Worm (Caenorhabditis elegans) whole organism, L1 larva: Measurements from ENCODE around the gene cpr-1.

Source experiments
- C04F5.9 ChIP-seq: sonication (generic microtip); optimal IDR thresholded peaks from 2 replicates; lab custom pipeline; 2016; ENCODE audit warnings: missing genetic modification characterization, missing compliant biosample characterization
- F16B12.6 ChIP-seq: fragments of 150-350 bp; optimal IDR thresholded peaks from 2 replicates; lab custom pipeline; 2014; ENCODE audit warnings: missing biosample characterization, missing genetic modification characterization
- Y116A8C.19 ChIP-seq: sonication (generic microtip); optimal IDR thresholded peaks from 2 replicates; lab custom pipeline; 2016; ENCODE audit warnings: missing compliant biosample characterization, missing genetic modification characterization, borderline replicate concordance
- aly-2 ChIP-seq: fragments of 150-350 bp; optimal IDR thresholded peaks from 2 replicates; lab custom pipeline; 2014; ENCODE audit warnings: missing biosample characterization, missing genetic modification characterization
- ama-1 ChIP-seq: fragments of 150-350 bp; optimal IDR thresholded peaks from 2 replicates; lab custom pipeline; 2014
- blmp-1 ChIP-seq: fragments of 150-350 bp; optimal IDR thresholded peaks from 2 replicates; lab custom pipeline; 2014; ENCODE audit warnings: missing biosample characterization, missing genetic modification characterization
- ceh-63 ChIP-seq: fragments of 200-800 bp; sonication (Bioruptor generic); optimal IDR thresholded peaks from 2 replicates; lab custom pipeline; 2018; ENCODE audit warnings: mild to moderate bottlenecking, missing genetic modification characterization, missing compliant biosample characterization
- ceh-8 ChIP-seq: fragments of 200-800 bp; sonication (Bioruptor generic); optimal IDR thresholded peaks from 2 replicates; lab custom pipeline; 2018; ENCODE audit warnings: mild to moderate bottlenecking, missing genetic modification characterization, moderate library complexity, missing compliant biosample characterization
- ceh-90 ChIP-seq: sonication (generic microtip); optimal IDR thresholded peaks from 2 replicates; lab custom pipeline; 2016; ENCODE audit warnings: missing genetic modification characterization, missing compliant biosample characterization
- ces-1 ChIP-seq: fragments of 150-350 bp; optimal IDR thresholded peaks from 2 replicates; lab custom pipeline; 2014; ENCODE audit warnings: missing biosample characterization, missing genetic modification reagents, missing genetic modification characterization
- dpl-1 ChIP-seq, 3 experiments: fragments of 150-350 bp in 2 of 3; sonication (generic microtip) in 1 of 3; optimal IDR thresholded peaks; 2 replicates each; lab custom pipeline; 2014 to 2017; ENCODE audit warnings: missing biosample characterization in 3 of 3, missing genetic modification characterization in 3 of 3, missing genetic modification reagents in 3 of 3
- dsc-1 ChIP-seq: sonication (generic microtip); optimal IDR thresholded peaks from 2 replicates; lab custom pipeline; 2016; ENCODE audit warnings: mild to moderate bottlenecking, missing genetic modification characterization, missing compliant biosample characterization
- efl-3 ChIP-seq: fragments of 200-800 bp; sonication (Bioruptor generic); optimal IDR thresholded peaks from 2 replicates; lab custom pipeline; 2018; ENCODE audit warnings: mild to moderate bottlenecking, missing genetic modification characterization, missing compliant biosample characterization
- egl-13 ChIP-seq: sonication (generic microtip); optimal IDR thresholded peaks from 2 replicates; lab custom pipeline; 2016; ENCODE audit warnings: missing genotype, missing genetic modification reagents, missing genetic modification characterization, missing compliant biosample characterization
- elt-3 ChIP-seq, 6 experiments: fragments of 150-350 bp in 1 of 6; sonication (generic microtip); optimal IDR thresholded peaks; 2 replicates each; lab custom pipeline; 2017 to 2018; ENCODE audit warnings: missing biosample characterization in 6 of 6, missing genetic modification characterization in 6 of 6, inconsistent platforms in 1 of 6
- ets-5 ChIP-seq: fragments of 200-800 bp; sonication (Bioruptor generic); IDR thresholded peaks from 2 replicates; pipeline ENCODE4 v1.3.6; 2022; ENCODE audit warnings: missing genetic modification characterization, missing compliant biosample characterization
- fkh-4 ChIP-seq: sonication (generic microtip); optimal IDR thresholded peaks from 2 replicates; lab custom pipeline; 2016; ENCODE audit warnings: missing compliant biosample characterization, missing genetic modification characterization, borderline replicate concordance
- fkh-8 ChIP-seq: sonication (generic microtip); optimal IDR thresholded peaks from 2 replicates; lab custom pipeline; 2016; ENCODE audit warnings: mild to moderate bottlenecking, missing genetic modification characterization, missing compliant biosample characterization
- fos-1 ChIP-seq: fragments of 150-350 bp; optimal IDR thresholded peaks from 2 replicates; lab custom pipeline; 2014; ENCODE audit warnings: missing biosample characterization, missing genetic modification characterization
- grh-1 ChIP-seq: fragments of 200-800 bp; sonication (Bioruptor generic); IDR thresholded peaks from 2 replicates; pipeline ENCODE4 v1.3.6; 2022; ENCODE audit warnings: missing genetic modification reagents, missing genetic modification characterization, missing compliant biosample characterization
- hlh-17 ChIP-seq: fragments of 200-800 bp; sonication (Bioruptor generic); optimal IDR thresholded peaks from 2 replicates; lab custom pipeline; 2018; ENCODE audit warnings: missing genetic modification characterization, mild to moderate bottlenecking, missing compliant biosample characterization, moderate library complexity, borderline replicate concordance
- hpl-2 ChIP-seq: fragments of 150-350 bp; optimal IDR thresholded peaks from 2 replicates; lab custom pipeline; 2014; ENCODE audit warnings: missing biosample characterization, missing genetic modification reagents, missing genetic modification characterization
- irx-1 ChIP-seq: sonication (generic microtip); optimal IDR thresholded peaks from 2 replicates; lab custom pipeline; 2016; ENCODE audit warnings: missing genetic modification characterization, missing compliant biosample characterization
- isw-1 ChIP-seq: fragments of 200-800 bp; sonication (Bioruptor generic); IDR thresholded peaks from 2 replicates; pipeline ENCODE4 v1.3.6; 2022; ENCODE audit warnings: missing genetic modification characterization, missing compliant biosample characterization
- lin-13 ChIP-seq: fragments of 150-350 bp; optimal IDR thresholded peaks from 2 replicates; lab custom pipeline; 2014; ENCODE audit warnings: missing biosample characterization, missing genetic modification reagents, missing genetic modification characterization
- lin-14 ChIP-seq: fragments of 200-800 bp; sonication (Bioruptor generic); optimal IDR thresholded peaks from 2 replicates; lab custom pipeline; 2018; ENCODE audit warnings: mild to moderate bottlenecking, missing genetic modification characterization, moderate library complexity, missing compliant biosample characterization
- lin-35 ChIP-seq, 2 experiments: fragments of 150-350 bp; optimal IDR thresholded peaks; 2 replicates each; lab custom pipeline; 2014; ENCODE audit warnings: missing biosample characterization in 2 of 2, missing genetic modification characterization in 2 of 2, missing genetic modification reagents in 2 of 2
- lir-3 ChIP-seq: sonication (generic microtip); optimal IDR thresholded peaks from 2 replicates; lab custom pipeline; 2016; ENCODE audit warnings: mild to moderate bottlenecking, missing genetic modification characterization, moderate library complexity, missing compliant biosample characterization; ENCODE audit not compliant: poor library complexity
- mef-2 ChIP-seq: fragments of 150-350 bp; optimal IDR thresholded peaks from 2 replicates; lab custom pipeline; 2014; ENCODE audit warnings: missing biosample characterization, missing genetic modification characterization
- nhr-11 ChIP-seq: fragments of 150-350 bp; optimal IDR thresholded peaks from 2 replicates; lab custom pipeline; 2014; ENCODE audit warnings: missing biosample characterization, missing genetic modification characterization
- nhr-12 ChIP-seq: sonication (generic microtip); optimal IDR thresholded peaks from 2 replicates; lab custom pipeline; 2017; ENCODE audit warnings: missing biosample characterization, missing genetic modification characterization
- nhr-28 ChIP-seq: fragments of 150-350 bp; optimal IDR thresholded peaks from 2 replicates; lab custom pipeline; 2014; ENCODE audit warnings: missing biosample characterization, missing genetic modification characterization
- nhr-71 ChIP-seq: sonication (generic microtip); optimal IDR thresholded peaks from 2 replicates; lab custom pipeline; 2016; ENCODE audit warnings: mild to moderate bottlenecking, missing genetic modification characterization, moderate library complexity, missing compliant biosample characterization
- nhr-77 ChIP-seq: fragments of 150-350 bp; optimal IDR thresholded peaks from 2 replicates; lab custom pipeline; 2014; ENCODE audit warnings: missing biosample characterization, missing genetic modification characterization
- nhr-84 ChIP-seq: sonication (generic microtip); optimal IDR thresholded peaks from 2 replicates; lab custom pipeline; 2017; ENCODE audit warnings: missing biosample characterization, missing genetic modification characterization
- nhr-85 ChIP-seq: sonication (generic microtip); peaks from one replicate; lab custom pipeline; 2016; ENCODE audit warnings: missing genetic modification characterization, inconsistent platforms, missing compliant biosample characterization
- nhr-90 ChIP-seq: sonication (generic microtip); optimal IDR thresholded peaks from 2 replicates; lab custom pipeline; 2016; ENCODE audit warnings: mild to moderate bottlenecking, missing genetic modification characterization, missing compliant biosample characterization; ENCODE audit not compliant: poor library complexity
- pag-3 ChIP-seq: sonication (generic microtip); optimal IDR thresholded peaks from 2 replicates; lab custom pipeline; 2017; ENCODE audit warnings: missing genetic modification characterization, mild to moderate bottlenecking, missing compliant biosample characterization, antibody characterized with exemption, borderline replicate concordance; ENCODE audit not compliant: insufficient read depth
- pax-3 ChIP-seq: fragments of 200-800 bp; sonication (Bioruptor generic); optimal IDR thresholded peaks from 2 replicates; lab custom pipeline; 2018; ENCODE audit warnings: mild to moderate bottlenecking, missing genetic modification characterization, moderate library complexity, missing compliant biosample characterization
- rnt-1 ChIP-seq: sonication (generic microtip); optimal IDR thresholded peaks from 2 replicates; lab custom pipeline; 2016; ENCODE audit warnings: mild to moderate bottlenecking, missing genetic modification characterization, moderate library complexity, missing compliant biosample characterization
- skn-1 ChIP-seq: fragments of 150-350 bp; optimal IDR thresholded peaks from 2 replicates; lab custom pipeline; 2014; ENCODE audit warnings: missing biosample characterization, missing genetic modification characterization
- snpc-4 ChIP-seq: fragments of 150-350 bp; optimal IDR thresholded peaks from 2 replicates; lab custom pipeline; 2014; ENCODE audit warnings: missing biosample characterization, missing genetic modification characterization
- snu-23 ChIP-seq: sonication (generic microtip); optimal IDR thresholded peaks from 2 replicates; lab custom pipeline; 2016; ENCODE audit warnings: missing genetic modification characterization, missing compliant biosample characterization
- sox-4 ChIP-seq: sonication (generic microtip); optimal IDR thresholded peaks from 2 replicates; lab custom pipeline; 2016; ENCODE audit warnings: missing genetic modification characterization, missing compliant biosample characterization
- tbx-2 ChIP-seq: sonication (generic microtip); optimal IDR thresholded peaks from 2 replicates; lab custom pipeline; 2016; ENCODE audit warnings: missing genetic modification characterization, missing compliant biosample characterization
- tlp-1 ChIP-seq: fragments of 150-350 bp; optimal IDR thresholded peaks from 2 replicates; lab custom pipeline; 2014; ENCODE audit warnings: missing biosample characterization, missing genetic modification characterization
- unc-30 ChIP-seq: sonication (generic microtip); optimal IDR thresholded peaks from 2 replicates; lab custom pipeline; 2017; ENCODE audit warnings: missing biosample characterization, missing genetic modification characterization
- unc-62 ChIP-seq: fragments of 150-350 bp; optimal IDR thresholded peaks from 2 replicates; lab custom pipeline; 2014; ENCODE audit warnings: missing biosample characterization, missing genetic modification reagents, missing genetic modification characterization
- unc-86 ChIP-seq: sonication (generic microtip); optimal IDR thresholded peaks from 2 replicates; lab custom pipeline; 2016; ENCODE audit warnings: missing genetic modification characterization, missing compliant biosample characterization
- vab-15 ChIP-seq: sonication (generic microtip); optimal IDR thresholded peaks from 2 replicates; lab custom pipeline; 2017; ENCODE audit warnings: missing genotype, mild to moderate bottlenecking, missing genetic modification characterization, missing compliant biosample characterization
- zag-1 ChIP-seq: fragments of 150-350 bp; optimal IDR thresholded peaks from 2 replicates; lab custom pipeline; 2014; ENCODE audit warnings: missing biosample characterization, missing genetic modification characterization
- zip-4 ChIP-seq: fragments of 200-800 bp; sonication (Bioruptor generic); optimal IDR thresholded peaks from 2 replicates; lab custom pipeline; 2018; ENCODE audit warnings: mild to moderate bottlenecking, missing genetic modification characterization, moderate library complexity, missing compliant biosample characterization
- ztf-4 ChIP-seq: fragments of 150-350 bp; optimal IDR thresholded peaks from 2 replicates; lab custom pipeline; 2014; ENCODE audit warnings: missing biosample characterization, missing genetic modification characterization

cpr-1 gene

ce11 chrV:11993706-11994345, 18.5 kb downstream of the cpr-1 start, which contains the start of the genes cyl-1 and C52E4.7 (continued):
- no peak for TF ChIP-seq unc-86 (tag; lab: Kevin White, UChicago)
- TF ChIP-seq irx-1 (tag; lab: Kevin White, UChicago), result no peak
- peak; percentile 34 for TF ChIP-seq tbx-2 (tag; lab: Kevin White, UChicago)
- peak; percentile 72 for TF ChIP-seq blmp-1 (tag; lab: Kevin White, UChicago)
- peak; percentile 46 for TF ChIP-seq lin-13
- TF ChIP-seq unc-30 (tag; lab: Kevin White, UChicago), result no peak
- TF ChIP-seq hlh-17 (GFP tag; lab: Kevin White, UChicago), result no peak
- no peak for TF ChIP-seq fkh-4
- TF ChIP-seq pag-3 (tag; lab: Kevin White, UChicago), result no peak
- no peak for TF ChIP-seq ceh-63
- TF ChIP-seq nhr-71 (tag; lab: Kevin White, UChicago), result peak; percentile 71
- TF ChIP-seq nhr-11 (tag; lab: Kevin White, UChicago), result no peak
- no peak for TF ChIP-seq fos-1 (tag; lab: Kevin White, UChicago)
- TF ChIP-seq nhr-84 (tag; lab: Kevin White, UChicago), result no peak
- no peak for TF ChIP-seq ztf-4
- TF ChIP-seq zag-1 (tag; lab: Kevin White, UChicago), result no peak
- TF ChIP-seq Y116A8C.19 (tag; lab: Kevin White, UChicago), result no peak
- TF ChIP-seq ets-5 (GFP tag; lab: Robert Waterston, UW), result no peak
- no peak for TF ChIP-seq zip-4 (GFP tag; lab: Kevin White, UChicago)
- TF ChIP-seq nhr-85 (tag; lab: Kevin White, UChicago), result peak; percentile 42
- peak; percentile 69 to 81 for TF ChIP-seq lin-35 (GFP tag; optimal IDR thresholded peaks at IDR 0.05; lab: Kevin White, UChicago)
- no peak for TF ChIP-seq pax-3 (tag; lab: Kevin White, UChicago)
- TF ChIP-seq tlp-1 (tag; lab: Kevin White, UChicago), result no peak
- no peak for TF ChIP-seq efl-3 (GFP tag; lab: Kevin White, UChicago)
- TF ChIP-seq fkh-8, result peak; percentile 53
- no peak for TF ChIP-seq ama-1 (lab: Kevin White, UChicago)
- no peak for TF ChIP-seq C04F5.9 (tag; lab: Kevin White, UChicago)
- no peak for TF ChIP-seq nhr-12 (tag; lab: Kevin White, UChicago)
- no peak for TF ChIP-seq unc-62 (GFP tag; lab: Kevin White, UChicago)
- no peak for TF ChIP-seq nhr-90 (tag; lab: Kevin White, UChicago)
- peak; percentile 46 to 73 (median 61) for TF ChIP-seq dpl-1 (GFP tag; optimal IDR thresholded peaks at IDR 0.05; lab: Kevin White, UChicago)
- TF ChIP-seq nhr-28 (tag; lab: Kevin White, UChicago), result no peak
- TF ChIP-seq snpc-4 (tag; lab: Kevin White, UChicago), result peak; percentile 59
- TF ChIP-seq ceh-8 (GFP tag; lab: Kevin White, UChicago), result no peak
- no peak for TF ChIP-seq ces-1 (GFP tag; lab: Kevin White, UChicago)
- peak; percentile 56 for TF ChIP-seq lin-14 (GFP tag; lab: Kevin White, UChicago)
- peak; percentile 63 for TF ChIP-seq snu-23 (GFP tag; lab: Kevin White, UChicago)
- no peak for TF ChIP-seq vab-15 (tag; lab: Kevin White, UChicago)
- TF ChIP-seq mef-2, result no peak
- TF ChIP-seq isw-1 (GFP tag; lab: Robert Waterston, UW), result no peak; the same call in 1 of the 2 replicates
- TF ChIP-seq egl-13 (tag; lab: Kevin White, UChicago), result no peak
- no peak for TF ChIP-seq grh-1
- TF ChIP-seq hpl-2 (GFP tag; lab: Kevin White, UChicago), result no peak
- TF ChIP-seq nhr-77 (tag; lab: Kevin White, UChicago), result no peak
- TF ChIP-seq aly-2 (tag; lab: Kevin White, UChicago), result no peak
- peak; percentile 26 for TF ChIP-seq rnt-1 (tag; lab: Kevin White, UChicago)
- TF ChIP-seq skn-1 (tag; lab: Kevin White, UChicago), result peak; percentile 76
- TF ChIP-seq F16B12.6 (tag; lab: Kevin White, UChicago), result peak; percentile 91
- TF ChIP-seq sox-4, result no peak
- TF ChIP-seq lir-3 (tag; lab: Kevin White, UChicago), result no peak
- TF ChIP-seq elt-3 (tag; optimal IDR thresholded peaks at IDR 0.05; lab: Kevin White, UChicago), result peak in 1 of 6 experiments; percentile 44
- TF ChIP-seq dsc-1 (tag; lab: Kevin White, UChicago), result no peak
- no peak for TF ChIP-seq ceh-90 (tag; lab: Kevin White, UChicago)
